Fruit fly (Drosophila melanogaster) whole organism, adult: ENCODE data around the gene Nup358.

Source experiments
- CG11617 ChIP-seq: fragments of 200-800 bp; sonication (Bioruptor generic); optimal IDR thresholded peaks from 2 replicates; lab custom pipeline; 2017; ENCODE audit warnings: mild to moderate bottlenecking, missing biosample characterization, missing genetic modification reagents, missing genetic modification characterization
- CG12768 ChIP-seq: fragments of 200-800 bp; sonication (Bioruptor generic); optimal IDR thresholded peaks from 2 replicates; lab custom pipeline; 2017; ENCODE audit warnings: missing biosample characterization, missing genetic modification characterization, mild to moderate bottlenecking, moderate library complexity, missing genetic modification reagents
- CG14711 ChIP-seq: fragments of 200-800 bp; sonication (Bioruptor generic); optimal IDR thresholded peaks from 2 replicates; lab custom pipeline; 2018; ENCODE audit warnings: missing biosample characterization, mild to moderate bottlenecking, missing genetic modification characterization, moderate library complexity
- CG1620 ChIP-seq: fragments of 200-800 bp; sonication (Bioruptor generic); optimal IDR thresholded peaks from 2 replicates; lab custom pipeline; 2016; ENCODE audit warnings: missing biosample characterization, missing genetic modification characterization
- CG33017 ChIP-seq: fragments of 200-800 bp; sonication (Bioruptor generic); optimal IDR thresholded peaks from 2 replicates; lab custom pipeline; 2018; ENCODE audit warnings: missing biosample characterization, mild to moderate bottlenecking, missing genetic modification characterization, moderate library complexity
- CG5204 ChIP-seq: fragments of 200-800 bp; sonication (Bioruptor generic); optimal IDR thresholded peaks from 2 replicates; lab custom pipeline; 2016; ENCODE audit warnings: missing biosample characterization, missing genetic modification characterization
- CG7045 ChIP-seq: fragments of 200-800 bp; sonication (Bioruptor generic); optimal IDR thresholded peaks from 2 replicates; lab custom pipeline; 2017; ENCODE audit warnings: missing biosample characterization, mild to moderate bottlenecking, missing genetic modification characterization
- CG7101 ChIP-seq: fragments of 200-800 bp; sonication (Bioruptor generic); optimal IDR thresholded peaks from 2 replicates; lab custom pipeline; 2018; ENCODE audit warnings: missing biosample characterization, mild to moderate bottlenecking, missing genetic modification characterization, moderate library complexity
- Clk ChIP-seq: fragments of 200-800 bp; sonication (Bioruptor generic); optimal IDR thresholded peaks from 2 replicates; lab custom pipeline; 2017; ENCODE audit warnings: missing biosample characterization, missing genetic modification characterization
- Crg-1 ChIP-seq: fragments of 200-800 bp; sonication (Bioruptor generic); optimal IDR thresholded peaks from 2 replicates; lab custom pipeline; 2016; ENCODE audit warnings: missing biosample characterization, missing genetic modification characterization
- Hr96 ChIP-seq: fragments of 200-800 bp; sonication (Bioruptor generic); optimal IDR thresholded peaks from 2 replicates; lab custom pipeline; 2016; ENCODE audit warnings: missing biosample characterization, missing genetic modification characterization
- Mnt ChIP-seq: fragments of 200-800 bp; sonication (Bioruptor generic); optimal IDR thresholded peaks from 2 replicates; lab custom pipeline; 2016; ENCODE audit warnings: missing biosample characterization, mild to moderate bottlenecking, missing genetic modification characterization
- bab1 ChIP-seq: fragments of 200-800 bp; sonication (Bioruptor generic); optimal IDR thresholded peaks from 3 replicates; lab custom pipeline; 2019; ENCODE audit warnings: missing biosample characterization, mild to moderate bottlenecking, missing genetic modification characterization, moderate library complexity
- cic ChIP-seq: fragments of 200-800 bp; sonication (Bioruptor generic); optimal IDR thresholded peaks from 2 replicates; lab custom pipeline; 2017; ENCODE audit warnings: missing biosample characterization, mild to moderate bottlenecking, missing genetic modification characterization, moderate library complexity
- cnc ChIP-seq, 2 experiments: fragments of >200 bp; optimal IDR thresholded peaks; 2 replicates each; lab custom pipeline; 2017
- kay ChIP-seq: fragments of 200-800 bp; sonication (Bioruptor generic); peaks from one replicate; lab custom pipeline; 2016; ENCODE audit warnings: missing biosample characterization, missing genetic modification characterization, borderline replicate concordance
- ovo ChIP-seq: fragments of 200-800 bp; sonication (Bioruptor generic); optimal IDR thresholded peaks from 2 replicates; lab custom pipeline; 2016; ENCODE audit warnings: missing biosample characterization, missing genetic modification characterization
- pad ChIP-seq: fragments of 200-800 bp; sonication (Bioruptor generic); optimal IDR thresholded peaks from 3 replicates; lab custom pipeline; 2017; ENCODE audit warnings: missing biosample characterization, missing genetic modification characterization, mild to moderate bottlenecking, moderate library complexity, missing genetic modification reagents
- tj ChIP-seq: fragments of 200-800 bp; sonication (Bioruptor generic); optimal IDR thresholded peaks from 3 replicates; lab custom pipeline; 2017; ENCODE audit warnings: missing biosample characterization, mild to moderate bottlenecking, missing genetic modification characterization, moderate library complexity
- toe ChIP-seq: fragments of 200-800 bp; sonication (Bioruptor generic); optimal IDR thresholded peaks from 2 replicates; lab custom pipeline; 2016; ENCODE audit warnings: missing biosample characterization, missing genetic modification characterization

The Nup358 gene

DNA sequence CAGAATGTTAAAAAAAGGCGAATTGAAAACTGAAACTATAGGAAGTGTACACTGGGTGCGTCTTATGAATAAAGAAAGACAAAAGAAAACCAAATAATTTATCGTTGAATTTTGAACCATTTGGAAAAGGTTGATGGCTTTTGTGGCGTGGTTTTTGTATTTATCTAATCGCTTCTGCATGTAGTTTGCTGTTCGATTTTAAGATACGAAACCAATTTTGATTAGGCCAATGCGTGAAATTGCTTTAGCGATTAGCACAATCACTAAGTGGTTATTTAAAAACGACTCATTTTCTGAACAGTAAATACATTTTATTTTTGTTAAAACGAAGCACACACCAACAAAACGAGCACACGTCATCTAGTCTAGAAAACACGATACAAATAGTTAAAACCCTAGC lies 11.5 kb downstream of the Nup358 start:
- TF ChIP-seq cic, result peak; percentile 16
- TF ChIP-seq kay (GFP tag; lab: Kevin White, UChicago), result no peak

DNA sequence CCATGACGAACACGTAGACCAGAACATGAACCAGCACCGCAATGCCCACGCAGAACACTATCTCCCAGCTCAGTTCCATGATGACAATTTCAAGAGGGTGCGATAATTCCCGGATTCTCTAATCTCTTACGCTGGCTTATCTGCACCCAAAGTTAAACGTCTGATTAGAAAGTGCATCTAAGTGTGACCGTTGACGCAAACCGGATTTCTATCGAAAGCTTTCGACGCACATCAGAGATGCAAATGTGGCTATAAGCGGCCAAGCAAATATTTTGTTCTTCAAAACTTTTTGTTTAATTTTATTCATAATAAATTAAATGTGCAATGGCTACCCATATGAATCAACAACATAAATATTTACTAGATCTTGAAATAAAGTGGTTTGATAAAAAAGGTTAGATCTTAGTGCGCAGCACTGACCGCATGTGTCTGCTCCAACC lies 13.2 kb downstream of the Nup358 start, which contains the start of the genes Kdsr and CG11858:
Gene Kdsr, minus strand, starts transcription at position 177 of the 440 bp plus-strand sequence.
Gene CG11858, plus strand, starts transcription at position 420 of the 440 bp plus-strand sequence.
- TF ChIP-seq Mnt, result peak; percentile 83
- no peak for TF ChIP-seq cnc (optimal IDR thresholded peaks at IDR 0.05; lab: Kevin White, UChicago)
- TF ChIP-seq Hr96 (GFP tag; lab: Kevin White, UChicago), result no peak
- peak; percentile 84 for TF ChIP-seq bab1
- TF ChIP-seq kay (GFP tag; lab: Kevin White, UChicago), result no peak
- peak; percentile 44 for TF ChIP-seq pad (GFP tag; lab: Kevin White, UChicago)
- TF ChIP-seq CG7101, result peak; percentile 81
- TF ChIP-seq cic, result peak; percentile 75
- TF ChIP-seq CG5204 (GFP tag; lab: Kevin White, UChicago), result no peak
- TF ChIP-seq tj (GFP tag; lab: Kevin White, UChicago), result peak; percentile 39
- TF ChIP-seq Clk (GFP tag; lab: Kevin White, UChicago), result peak; percentile 40
- TF ChIP-seq ovo (GFP tag; lab: Kevin White, UChicago), result peak; percentile 24
- TF ChIP-seq toe (GFP tag; lab: Kevin White, UChicago), result no peak
- peak; percentile 58 for TF ChIP-seq CG1620
- peak; percentile 64 for TF ChIP-seq CG11617 (GFP tag; lab: Kevin White, UChicago)
- peak; percentile 74 for TF ChIP-seq CG14711
- peak; percentile 48 for TF ChIP-seq CG33017 (tag; lab: Kevin White, UChicago)
- peak; percentile 42 for TF ChIP-seq CG7045 (GFP tag; lab: Kevin White, UChicago)
- peak; percentile 27 for TF ChIP-seq Crg-1 (GFP tag; lab: Kevin White, UChicago)
- peak; percentile 66 for TF ChIP-seq CG12768 (GFP tag; lab: Kevin White, UChicago)

DNA sequence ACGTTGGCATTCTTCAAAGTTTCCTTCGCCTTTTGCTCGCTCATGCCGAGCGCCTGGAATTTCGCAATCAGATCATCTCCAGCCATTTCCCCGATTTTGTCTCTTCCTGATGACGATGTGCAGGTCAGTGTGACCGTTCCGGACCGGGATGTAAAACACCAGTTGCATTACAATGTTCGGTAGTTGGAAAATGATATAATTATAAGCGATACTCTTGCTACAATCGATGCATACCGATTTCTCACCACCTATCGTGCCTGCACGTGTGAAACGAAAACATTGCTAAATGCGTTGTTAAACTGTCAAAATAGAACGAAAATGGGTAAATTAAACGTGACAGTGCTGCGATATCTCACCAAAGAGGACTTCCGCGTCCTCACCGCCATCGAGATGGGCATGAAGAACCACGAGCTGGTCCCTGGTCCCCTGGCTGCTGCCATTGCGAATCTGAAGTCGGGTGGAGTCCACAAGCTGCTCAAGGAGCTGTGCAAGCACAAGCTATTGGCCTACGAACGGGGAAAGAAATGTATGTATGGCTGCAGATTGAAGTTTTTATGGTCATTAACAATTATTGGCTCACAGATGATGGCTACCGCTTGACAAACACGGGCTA lies 16.5 kb downstream of the Nup358 start, which contains the start of the genes GlnRS and RIOK2:
Gene GlnRS, minus strand, starts transcription at position 133 of the 613 bp plus-strand sequence.
Gene RIOK2, plus strand, starts transcription at position 256 of the 613 bp plus-strand sequence.
- TF ChIP-seq cic (peak; percentile 30), CG1620 (no peak), Clk (GFP tag; lab: Kevin White, UChicago) (peak; percentile 3), CG5204 (GFP tag; lab: Kevin White, UChicago) (no peak), CG11617 (GFP tag; lab: Kevin White, UChicago) (peak; percentile 18), Mnt (peak; percentile 100), cnc (optimal IDR thresholded peaks at IDR 0.05; lab: Kevin White, UChicago) (no peak), bab1 (peak; percentile 73), CG14711 (peak; percentile 4), pad (GFP tag; lab: Kevin White, UChicago) (peak; percentile 26), CG7101 (peak; percentile 39), Crg-1 (GFP tag; lab: Kevin White, UChicago) (peak; percentile 4), tj (GFP tag; lab: Kevin White, UChicago) (peak; percentile 21)

DNA sequence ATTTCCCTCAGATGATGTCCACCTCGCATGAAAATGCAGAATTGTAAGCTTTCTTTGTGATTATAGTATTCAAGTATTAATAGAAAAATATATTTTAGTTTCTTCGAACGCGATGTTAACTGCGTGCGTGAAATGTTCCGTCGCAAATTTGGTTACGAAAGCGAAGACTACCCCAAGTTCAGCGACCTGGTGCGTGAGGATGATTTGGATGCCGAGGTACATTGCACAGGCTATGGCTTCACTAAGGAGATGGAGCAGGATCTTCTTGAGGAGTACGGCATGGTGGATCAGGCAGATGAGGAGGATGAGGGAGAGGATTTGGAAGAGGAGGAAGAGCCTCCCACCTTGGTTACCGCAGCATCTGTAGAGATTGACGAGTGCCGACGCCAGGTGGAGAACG lies 17.6 kb downstream of the Nup358 start:
- TF ChIP-seq kay (GFP tag; lab: Kevin White, UChicago) (no peak), Hr96 (GFP tag; lab: Kevin White, UChicago) (no peak), Mnt (no peak), bab1 (no peak), CG1620 (no peak), pad (GFP tag; lab: Kevin White, UChicago) (no peak), ovo (GFP tag; lab: Kevin White, UChicago) (no peak), toe (GFP tag; lab: Kevin White, UChicago) (no peak), cnc (optimal IDR thresholded peaks at IDR 0.05; lab: Kevin White, UChicago) (no peak), CG14711 (no peak), CG12768 (GFP tag; lab: Kevin White, UChicago) (no peak), CG7101 (no peak), CG7045 (GFP tag; lab: Kevin White, UChicago) (no peak), CG11617 (GFP tag; lab: Kevin White, UChicago) (no peak), Crg-1 (GFP tag; lab: Kevin White, UChicago) (no peak), cic (no peak), tj (GFP tag; lab: Kevin White, UChicago) (no peak), CG33017 (tag; lab: Kevin White, UChicago) (no peak), CG5204 (GFP tag; lab: Kevin White, UChicago) (no peak), Clk (GFP tag; lab: Kevin White, UChicago) (no peak)

DNA sequence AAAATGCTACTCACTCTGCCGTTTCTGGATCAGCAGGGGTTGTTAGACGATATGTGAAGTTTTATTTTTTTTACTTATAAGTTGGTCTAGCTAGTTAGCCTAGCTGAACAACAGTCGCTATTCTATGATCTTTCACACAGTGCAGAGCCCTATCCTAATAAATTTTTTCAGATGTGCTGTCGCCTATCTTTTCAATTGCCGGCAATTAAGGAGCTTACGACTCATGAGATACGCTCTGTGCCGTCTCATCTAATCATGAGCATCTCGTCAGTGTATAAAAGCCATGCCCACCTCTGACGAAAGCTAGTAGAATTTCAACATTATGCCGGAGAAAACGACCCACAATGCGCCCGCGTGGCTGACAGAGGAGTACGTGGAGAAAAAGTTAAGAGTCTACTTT lies 20.8 kb downstream of the Nup358 start, which contains the start of the genes CG11889 and CG11891:
Gene CG11889, plus strand, starts transcription at position 301 of the 400 bp plus-strand sequence.
Gene CG11891, plus strand, starts transcription at position 301 of the 400 bp plus-strand sequence.
- TF ChIP-seq CG7045 (GFP tag; lab: Kevin White, UChicago), result no peak
- TF ChIP-seq ovo (GFP tag; lab: Kevin White, UChicago), result no peak
- TF ChIP-seq CG7101, result no peak
- no peak for TF ChIP-seq CG12768 (GFP tag; lab: Kevin White, UChicago)
- TF ChIP-seq tj (GFP tag; lab: Kevin White, UChicago), result no peak
- TF ChIP-seq cic, result no peak
- TF ChIP-seq CG11617 (GFP tag; lab: Kevin White, UChicago), result no peak

DNA sequence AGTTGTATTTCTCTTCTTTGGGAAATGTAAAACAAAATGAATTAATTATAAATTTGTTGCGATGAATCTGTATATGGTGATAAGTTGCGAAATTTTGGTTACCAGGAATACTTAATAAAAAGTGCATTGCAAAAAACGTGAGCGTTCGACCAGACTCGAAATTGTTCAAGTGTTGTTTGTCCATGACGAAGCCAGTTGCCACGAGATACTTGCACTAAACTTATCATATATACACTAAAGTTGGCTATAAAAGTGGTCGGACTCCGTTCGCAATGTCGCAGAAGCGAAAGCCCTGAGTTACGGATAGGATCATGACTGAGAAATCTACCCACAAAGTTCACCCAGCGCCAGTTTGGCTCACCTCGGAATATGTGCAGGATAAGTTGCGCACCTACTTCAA lies 24.4 kb downstream of the Nup358 start, which contains the start of gene CG11878:
Gene CG11878, plus strand, starts transcription at position 301 of the 400 bp plus-strand sequence.
- TF ChIP-seq Clk (GFP tag; lab: Kevin White, UChicago), result no peak
- peak; percentile 0 for TF ChIP-seq cic
